Worm (Caenorhabditis elegans) whole organism, young adult: ENCODE results near the gene C31B8.16.

ENCODE experiments used
- B0336.3 ChIP-seq: fragments of 200-800 bp; sonication (Bioruptor generic); IDR thresholded peaks from 2 replicates; pipeline ENCODE4 v1.3.6; 2022; ENCODE audit warnings: missing genetic modification characterization, missing compliant biosample characterization
- F39B2.1 ChIP-seq: fragments of 200-800 bp; sonication (Bioruptor generic); IDR thresholded peaks from 2 replicates; pipeline ENCODE4 v1.3.6; 2022; ENCODE audit warnings: missing genetic modification reagents, missing genetic modification characterization, missing compliant biosample characterization
- F57A8.1 ChIP-seq: fragments of 200-800 bp; sonication (Bioruptor generic); optimal IDR thresholded peaks from 2 replicates; lab custom pipeline; 2018; ENCODE audit warnings: mild to moderate bottlenecking, missing genetic modification characterization, moderate library complexity, missing compliant biosample characterization
- T07F8.4 ChIP-seq: sonication (generic microtip); optimal IDR thresholded peaks from 2 replicates; lab custom pipeline; 2016; ENCODE audit warnings: mild to moderate bottlenecking, missing genetic modification characterization, moderate library complexity, missing compliant biosample characterization
- Y53F4B.3 ChIP-seq: fragments of 200-800 bp; sonication (Bioruptor generic); IDR thresholded peaks from 2 replicates; pipeline ENCODE4 v1.3.6; 2022; ENCODE audit warnings: missing genetic modification reagents, missing genetic modification characterization, missing compliant biosample characterization
- Y56A3A.18 ChIP-seq: fragments of 200-800 bp; sonication (Bioruptor generic); IDR thresholded peaks from 2 replicates; pipeline ENCODE4 v1.3.6; 2022; ENCODE audit warnings: missing genetic modification reagents, missing genetic modification characterization, missing compliant biosample characterization
- attf-6 ChIP-seq: fragments of 200-800 bp; sonication (Bioruptor generic); IDR thresholded peaks from 2 replicates; pipeline ENCODE4 v1.3.6; 2022; ENCODE audit warnings: missing genetic modification reagents, missing genetic modification characterization, missing compliant biosample characterization
- ccch-3 ChIP-seq: fragments of 200-800 bp; sonication (Bioruptor generic); optimal IDR thresholded peaks from 2 replicates; lab custom pipeline; 2018; ENCODE audit warnings: mild to moderate bottlenecking, missing genetic modification characterization, missing compliant biosample characterization
- dpff-1 ChIP-seq: sonication (generic microtip); optimal IDR thresholded peaks from 2 replicates; lab custom pipeline; 2017; ENCODE audit warnings: mild to moderate bottlenecking, missing genetic modification characterization, missing compliant biosample characterization
- egl-44 ChIP-seq: fragments of 200-800 bp; sonication (Bioruptor generic); IDR thresholded peaks from 2 replicates; pipeline ENCODE4 v1.3.6; 2022; ENCODE audit warnings: missing genetic modification reagents, missing genetic modification characterization, missing compliant biosample characterization
- egrh-3 ChIP-seq: fragments of 200-800 bp; sonication (Bioruptor generic); IDR thresholded peaks from 2 replicates; pipeline ENCODE4 v1.3.6; 2022; ENCODE audit warnings: missing genetic modification reagents, missing genetic modification characterization, missing compliant biosample characterization
- fkh-3 ChIP-seq: sonication (generic microtip); optimal IDR thresholded peaks from 2 replicates; lab custom pipeline; 2016; ENCODE audit warnings: mild to moderate bottlenecking, missing genetic modification characterization, missing compliant biosample characterization
- hlh-26 ChIP-seq: fragments of 200-800 bp; sonication (Bioruptor generic); conservative IDR thresholded peaks from 2 replicates; pipeline ENCODE4 v1.3.6; 2022; ENCODE audit warnings: missing genetic modification reagents, missing genetic modification characterization, missing compliant biosample characterization
- hmg-20 ChIP-seq: fragments of 200-800 bp; sonication (Bioruptor generic); IDR thresholded peaks from 2 replicates; pipeline ENCODE4 v1.3.6; 2022; ENCODE audit warnings: missing genetic modification reagents, missing genetic modification characterization, missing compliant biosample characterization
- hrde-1 ChIP-seq: sonication (generic microtip); optimal IDR thresholded peaks from 2 replicates; lab custom pipeline; 2016; ENCODE audit warnings: missing genetic modification characterization, mild to moderate bottlenecking, missing compliant biosample characterization, moderate library complexity, missing genotype, missing genetic modification reagents, borderline replicate concordance
- lag-1 ChIP-seq: fragments of 200-800 bp; sonication (Bioruptor generic); IDR thresholded peaks from 2 replicates; pipeline ENCODE4 v1.3.6; 2022; ENCODE audit warnings: missing genetic modification reagents, missing genetic modification characterization, missing compliant biosample characterization
- let-526 ChIP-seq: fragments of 200-800 bp; sonication (Bioruptor generic); IDR thresholded peaks from 2 replicates; pipeline ENCODE4 v1.3.6; 2022; ENCODE audit warnings: missing genetic modification reagents, missing genetic modification characterization, missing compliant biosample characterization
- let-607 ChIP-seq, 2 experiments: fragments of 200-800 bp in 1 of 2; sonication (Bioruptor generic) in 1 of 2; sonication (generic microtip) in 1 of 2; optimal IDR thresholded peaks; 2 replicates each; lab custom pipeline; 2016 to 2018; ENCODE audit warnings: mild to moderate bottlenecking in 2 of 2, missing compliant biosample characterization in 2 of 2, missing genetic modification characterization in 2 of 2, moderate library complexity in 2 of 2, missing genotype in 1 of 2
- lsl-1 ChIP-seq: fragments of 200-800 bp; sonication (Bioruptor generic); optimal IDR thresholded peaks from 2 replicates; lab custom pipeline; 2018; ENCODE audit warnings: mild to moderate bottlenecking, missing genetic modification characterization, moderate library complexity, missing compliant biosample characterization
- madf-6 ChIP-seq: fragments of 200-800 bp; sonication (Bioruptor generic); IDR thresholded peaks from 2 replicates; pipeline ENCODE4 v1.3.6; 2022; ENCODE audit warnings: missing genetic modification reagents, missing genetic modification characterization, missing compliant biosample characterization
- mel-28 ChIP-seq: sonication (generic microtip); optimal IDR thresholded peaks from 2 replicates; lab custom pipeline; 2016; ENCODE audit warnings: borderline replicate concordance, mild to moderate bottlenecking, missing genetic modification characterization, missing compliant biosample characterization
- nfya-2 ChIP-seq: fragments of 200-800 bp; sonication (Bioruptor generic); IDR thresholded peaks from 2 replicates; pipeline ENCODE4 v1.3.6; 2022; ENCODE audit warnings: missing genetic modification reagents, missing genetic modification characterization, missing compliant biosample characterization
- nfyb-1 ChIP-seq: fragments of 200-800 bp; sonication (Bioruptor generic); IDR thresholded peaks from 2 replicates; pipeline ENCODE4 v1.3.6; 2022; ENCODE audit warnings: missing genetic modification reagents, missing genetic modification characterization, missing compliant biosample characterization
- nhr-27 ChIP-seq: fragments of 200-800 bp; sonication (Bioruptor generic); optimal IDR thresholded peaks from 2 replicates; lab custom pipeline; 2018; ENCODE audit warnings: mild to moderate bottlenecking, missing genetic modification characterization, moderate library complexity, missing compliant biosample characterization
- nhr-80 ChIP-seq: sonication (generic microtip); optimal IDR thresholded peaks from 2 replicates; lab custom pipeline; 2016; ENCODE audit warnings: missing genetic modification characterization, missing compliant biosample characterization
- rec-8 ChIP-seq, 2 experiments: sonication (generic microtip); optimal IDR thresholded peaks; 2 replicates each; lab custom pipeline; 2016; ENCODE audit warnings: mild to moderate bottlenecking in 2 of 2, missing genetic modification characterization in 2 of 2, missing genetic modification reagents in 2 of 2, missing genotype in 2 of 2, missing biosample characterization in 1 of 2, missing compliant biosample characterization in 1 of 2, moderate library complexity in 1 of 2
- snpc-4 ChIP-seq, 5 experiments: fragments of 150-350 bp in 1 of 5; sonication (generic microtip) in 4 of 5; optimal IDR thresholded peaks; 2 replicates each; lab custom pipeline; 2014 to 2018; ENCODE audit warnings: missing genetic modification characterization in 5 of 5, missing biosample characterization in 3 of 5, antibody characterized with exemption in 2 of 5, mild to moderate bottlenecking in 2 of 5, missing compliant biosample characterization in 2 of 5, missing genotype in 2 of 5, moderate library complexity in 2 of 5, missing genetic modification reagents in 1 of 5
- tbp1 ChIP-seq: fragments of 200-800 bp; sonication (Bioruptor generic); optimal IDR thresholded peaks from 2 replicates; lab custom pipeline; 2018; ENCODE audit warnings: mild to moderate bottlenecking, missing genetic modification characterization, missing compliant biosample characterization
- unc-130 ChIP-seq: sonication (generic microtip); optimal IDR thresholded peaks from 2 replicates; lab custom pipeline; 2016; ENCODE audit warnings: missing genetic modification reagents, missing genetic modification characterization, missing compliant biosample characterization
- xnd-1 ChIP-seq: sonication (generic microtip); optimal IDR thresholded peaks from 2 replicates; lab custom pipeline; 2016; ENCODE audit warnings: missing genotype, missing genetic modification reagents, missing genetic modification characterization, missing compliant biosample characterization
- ztf-22 ChIP-seq: fragments of 200-800 bp; sonication (Bioruptor generic); optimal IDR thresholded peaks from 2 replicates; lab custom pipeline; 2018; ENCODE audit warnings: mild to moderate bottlenecking, missing genetic modification characterization, moderate library complexity, missing compliant biosample characterization

Gene C31B8.16

ce11 chrV:2884411-2884810 lies 45.4 kb upstream of the C31B8.16 start, which contains the start of gene sre-24:
Gene sre-24, plus strand, starts transcription at chrV:2884711.
- no peak for TF ChIP-seq unc-130 (GFP tag; lab: Kevin White, UChicago)
- no peak for TF ChIP-seq hlh-26 (GFP tag; lab: Robert Waterston, UW)

- no peak for TF ChIP-seq nfya-2
Observed at ce11 chrV:2888265-2888664, 41.6 kb upstream of the C31B8.16 start.

- TF ChIP-seq F39B2.1 (no peak), Y56A3A.18 (no peak), nfyb-1 (GFP tag; lab: Robert Waterston, UW) (no peak), let-607 (tag; optimal IDR thresholded peaks at IDR 0.05; lab: Kevin White, UChicago) (no peak), egrh-3 (no peak), fkh-3 (tag; lab: Kevin White, UChicago) (no peak), nhr-80 (tag; lab: Kevin White, UChicago) (no peak), snpc-4 (GFP tag; optimal IDR thresholded peaks at IDR 0.05; lab: Kevin White, UChicago) (no peak), snpc-4 (tag; optimal IDR thresholded peaks at IDR 0.05; lab: Kevin White, UChicago) (no peak)
Observed at ce11 chrV:2888681-2889080, 41.2 kb upstream of the C31B8.16 start, which contains the start of gene srw-4. Gene srw-4, minus strand, starts transcription at chrV:2888781.

- no peak for TF ChIP-seq rec-8 (tag; optimal IDR thresholded peaks at IDR 0.05; lab: Kevin White, UChicago)
- TF ChIP-seq egl-44 (GFP tag; lab: Robert Waterston, UW): no peak
- no peak for TF ChIP-seq B0336.3
- TF ChIP-seq let-526: no peak
- TF ChIP-seq dpff-1: no peak
- TF ChIP-seq lag-1 (GFP tag; lab: Robert Waterston, UW): no peak
- TF ChIP-seq ztf-22: no peak
Observed at ce11 chrV:2891927-2892326, 37.9 kb upstream of the C31B8.16 start, which contains the start of gene F37B4.15. Gene F37B4.15, plus strand, starts transcription at chrV:2892227.

ce11 chrV:2892976-2893375 lies 36.9 kb upstream of the C31B8.16 start, which contains the start of gene srh-127:
Gene srh-127, plus strand, starts transcription at chrV:2893276.
- TF ChIP-seq T07F8.4: no peak
- TF ChIP-seq hmg-20 (GFP tag; lab: Robert Waterston, UW): no peak
- no peak for TF ChIP-seq madf-6 (GFP tag; lab: Robert Waterston, UW)
- no peak for TF ChIP-seq lsl-1 (GFP tag; lab: Kevin White, UChicago)
- TF ChIP-seq attf-6 (GFP tag; lab: Robert Waterston, UW): no peak
- no peak for TF ChIP-seq mel-28 (tag; lab: Kevin White, UChicago)
- TF ChIP-seq ccch-3 (GFP tag; lab: Kevin White, UChicago): no peak
- TF ChIP-seq nhr-27 (tag; lab: Kevin White, UChicago): no peak
- no peak for TF ChIP-seq tbp1 (GFP tag; lab: Kevin White, UChicago)
- TF ChIP-seq lag-1 (GFP tag; lab: Robert Waterston, UW): no peak
- no peak for TF ChIP-seq Y53F4B.3 (GFP tag; lab: Robert Waterston, UW)
- no peak for TF ChIP-seq hrde-1
- no peak for TF ChIP-seq let-607 (tag; optimal IDR thresholded peaks at IDR 0.05; lab: Kevin White, UChicago)
- TF ChIP-seq F57A8.1 (GFP tag; lab: Kevin White, UChicago): no peak
- TF ChIP-seq xnd-1 (tag; lab: Kevin White, UChicago): no peak
